Worm (Caenorhabditis elegans) whole organism, L4 larva: ENCODE measurements around the gene kap-1.

Source experiments
- F26F4.8 ChIP-seq: fragments of 200-800 bp; sonication (Bioruptor generic); conservative IDR thresholded peaks from 2 replicates; pipeline ENCODE4 v1.3.6; 2022; ENCODE audit warnings: missing genetic modification characterization, missing compliant biosample characterization
- Y75B8A.6 ChIP-seq: fragments of 200-800 bp; sonication (Bioruptor generic); IDR thresholded peaks from 2 replicates; pipeline ENCODE4 v1.3.6; 2022; ENCODE audit warnings: missing genetic modification reagents, missing genetic modification characterization, missing compliant biosample characterization
- ZK337.2 ChIP-seq: fragments of 200-800 bp; sonication (Bioruptor generic); IDR thresholded peaks from 2 replicates; pipeline ENCODE4 v1.3.6; 2022; ENCODE audit warnings: missing genetic modification reagents, missing genetic modification characterization, missing compliant biosample characterization
- ZK546.5 ChIP-seq, 2 experiments: sonication (generic microtip); optimal IDR thresholded peaks; 2 replicates each; lab custom pipeline; 2017; ENCODE audit warnings: missing biosample characterization in 2 of 2, missing genetic modification characterization in 2 of 2
- ceh-28 ChIP-seq: fragments of 150-350 bp; optimal IDR thresholded peaks from 2 replicates; lab custom pipeline; 2014; ENCODE audit warnings: missing biosample characterization, missing genetic modification reagents, missing genetic modification characterization
- cey-2 ChIP-seq: sonication (generic microtip); optimal IDR thresholded peaks from 3 replicates; lab custom pipeline; 2017; ENCODE audit warnings: missing genetic modification characterization, mild to moderate bottlenecking, missing compliant biosample characterization, antibody characterized with exemption, borderline replicate concordance; ENCODE audit not compliant: insufficient read depth
- daf-16 ChIP-seq, 3 experiments: sonication (generic microtip); optimal IDR thresholded peaks; 2 replicates each; lab custom pipeline; 2016 to 2017; ENCODE audit warnings: missing genetic modification characterization in 3 of 3, missing genetic modification reagents in 3 of 3, mild to moderate bottlenecking in 2 of 3, missing compliant biosample characterization in 2 of 3, missing biosample characterization in 1 of 3, moderate library complexity in 1 of 3
- dmd-6 ChIP-seq: fragments of 200-800 bp; sonication (Bioruptor generic); IDR thresholded peaks from 2 replicates; pipeline ENCODE4 v1.3.6; 2022; ENCODE audit warnings: missing genetic modification reagents, missing genetic modification characterization, missing compliant biosample characterization
- dpl-1 ChIP-seq: fragments of 150-350 bp; optimal IDR thresholded peaks from 2 replicates; lab custom pipeline; 2014; ENCODE audit warnings: missing biosample characterization, missing genetic modification reagents, missing genetic modification characterization
- dve-1 ChIP-seq: sonication (generic microtip); optimal IDR thresholded peaks from 2 replicates; lab custom pipeline; 2017; ENCODE audit warnings: antibody characterized with exemption, mild to moderate bottlenecking, missing genetic modification characterization, missing compliant biosample characterization; ENCODE audit not compliant: insufficient read depth
- fos-1 ChIP-seq: fragments of 150-350 bp; optimal IDR thresholded peaks from 2 replicates; lab custom pipeline; 2014; ENCODE audit warnings: missing biosample characterization, missing genetic modification characterization
- hlh-11 ChIP-seq: fragments of 200-800 bp; sonication (Bioruptor generic); optimal IDR thresholded peaks from 2 replicates; lab custom pipeline; 2018; ENCODE audit warnings: mild to moderate bottlenecking, missing genetic modification characterization, missing compliant biosample characterization
- hlh-30 ChIP-seq: sonication (generic microtip); optimal IDR thresholded peaks from 2 replicates; lab custom pipeline; 2017; ENCODE audit warnings: antibody characterized with exemption, mild to moderate bottlenecking, missing genetic modification characterization, missing compliant biosample characterization; ENCODE audit not compliant: insufficient read depth
- lim-7 ChIP-seq: fragments of 200-800 bp; sonication (Bioruptor generic); IDR thresholded peaks from 2 replicates; pipeline ENCODE4 v1.3.6; 2022; ENCODE audit warnings: missing genetic modification characterization, missing compliant biosample characterization
- lin-15B ChIP-seq: fragments of 150-350 bp; sonication (generic microtip); optimal IDR thresholded peaks from 3 replicates; lab custom pipeline; 2014; ENCODE audit warnings: missing biosample characterization, missing genetic modification characterization
- lin-29 ChIP-seq: fragments of 200-800 bp; sonication (Bioruptor generic); IDR thresholded peaks from 2 replicates; pipeline ENCODE4 v1.3.6; 2022; ENCODE audit warnings: missing genetic modification reagents, missing genetic modification characterization, missing compliant biosample characterization
- lin-39 ChIP-seq: fragments of 150-350 bp; optimal IDR thresholded peaks from 2 replicates; lab custom pipeline; 2014; ENCODE audit warnings: missing biosample characterization, missing genetic modification reagents, missing genetic modification characterization
- lsy-2 ChIP-seq, 2 experiments: fragments of 150-350 bp in 1 of 2; sonication (generic microtip) in 1 of 2; optimal IDR thresholded peaks; 2 replicates each; lab custom pipeline; 2014 to 2017; ENCODE audit warnings: missing biosample characterization in 2 of 2, missing genetic modification characterization in 2 of 2
- mdt-29 ChIP-seq: fragments of 200-800 bp; sonication (Bioruptor generic); IDR thresholded peaks from 2 replicates; pipeline ENCODE4 v1.3.6; 2022; ENCODE audit warnings: missing genetic modification reagents, missing genetic modification characterization, missing compliant biosample characterization
- mxl-3 ChIP-seq: fragments of 200-800 bp; sonication (Bioruptor generic); optimal IDR thresholded peaks from 2 replicates; lab custom pipeline; 2018; ENCODE audit warnings: mild to moderate bottlenecking, missing genetic modification characterization, missing compliant biosample characterization
- nhr-10 ChIP-seq: fragments of 150-350 bp; optimal IDR thresholded peaks from 2 replicates; lab custom pipeline; 2014; ENCODE audit warnings: missing biosample characterization, missing genetic modification characterization
- nhr-25 ChIP-seq: sonication (generic microtip); optimal IDR thresholded peaks from 2 replicates; lab custom pipeline; 2017; ENCODE audit warnings: missing genetic modification characterization, mild to moderate bottlenecking, missing compliant biosample characterization, antibody characterized with exemption, moderate library complexity, borderline replicate concordance; ENCODE audit not compliant: insufficient read depth
- nhr-28 ChIP-seq: fragments of 150-350 bp; optimal IDR thresholded peaks from 2 replicates; lab custom pipeline; 2014; ENCODE audit warnings: missing biosample characterization, missing genetic modification characterization
- nhr-42 ChIP-seq: fragments of 200-800 bp; sonication (Bioruptor generic); IDR thresholded peaks from 2 replicates; pipeline ENCODE4 v1.3.6; 2022; ENCODE audit warnings: missing genetic modification characterization, missing compliant biosample characterization
- nhr-48 ChIP-seq: sonication (generic microtip); optimal IDR thresholded peaks from 2 replicates; lab custom pipeline; 2016; ENCODE audit warnings: mild to moderate bottlenecking, missing genetic modification characterization, missing compliant biosample characterization
- pha-4 ChIP-seq, 2 experiments: fragments of 150-350 bp in 1 of 2; fragments of 200-800 bp in 1 of 2; sonication (Bioruptor generic) in 1 of 2; IDR thresholded peaks in 1 of 2; optimal IDR thresholded peaks in 1 of 2; 2 replicates each; pipeline versions ENCODE4 v1.3.6 to Lab custom; 2014 to 2022; ENCODE audit warnings: missing genetic modification characterization in 2 of 2, missing genetic modification reagents in 2 of 2, missing biosample characterization in 1 of 2, missing compliant biosample characterization in 1 of 2
- rbr-2 ChIP-seq: sonication (generic microtip); optimal IDR thresholded peaks from 2 replicates; lab custom pipeline; 2016; ENCODE audit warnings: missing genotype, missing genetic modification characterization, missing compliant biosample characterization
- set-16 ChIP-seq: fragments of 200-800 bp; sonication (Bioruptor generic); IDR thresholded peaks from 2 replicates; pipeline ENCODE4 v1.3.6; 2022; ENCODE audit warnings: missing genetic modification reagents, missing genetic modification characterization, missing compliant biosample characterization
- snpc-1.2 ChIP-seq: fragments of 200-800 bp; sonication (Bioruptor generic); IDR thresholded peaks from 2 replicates; pipeline ENCODE4 v1.3.6; 2022; ENCODE audit warnings: missing genetic modification reagents, missing genetic modification characterization, missing compliant biosample characterization
- spr-3 ChIP-seq: fragments of 200-800 bp; sonication (Bioruptor generic); optimal IDR thresholded peaks from 2 replicates; lab custom pipeline; 2018; ENCODE audit warnings: mild to moderate bottlenecking, missing genetic modification characterization, missing compliant biosample characterization
- tra-1 ChIP-seq: fragments of 200-800 bp; sonication (Bioruptor generic); IDR thresholded peaks from 2 replicates; pipeline ENCODE4 v1.3.6; 2022; ENCODE audit warnings: missing genetic modification reagents, missing genetic modification characterization, missing compliant biosample characterization
- unc-39 ChIP-seq: sonication (generic microtip); optimal IDR thresholded peaks from 2 replicates; lab custom pipeline; 2017; ENCODE audit warnings: missing biosample characterization, missing genetic modification characterization
- unc-62 ChIP-seq, 3 experiments: fragments of 150-350 bp in 1 of 3; sonication (generic microtip); optimal IDR thresholded peaks in 2 of 3; peaks in 1 of 3; 1 replicate in 1 of 3; 2 replicates in 2 of 3; lab custom pipeline; 2014 to 2017; ENCODE audit warnings: missing biosample characterization in 3 of 3, missing genetic modification characterization in 3 of 3, missing genetic modification reagents in 3 of 3, missing genotype in 1 of 3
- zag-1 ChIP-seq: fragments of 150-350 bp; optimal IDR thresholded peaks from 2 replicates; lab custom pipeline; 2014; ENCODE audit warnings: missing biosample characterization, missing genetic modification characterization

Gene kap-1

DNA sequence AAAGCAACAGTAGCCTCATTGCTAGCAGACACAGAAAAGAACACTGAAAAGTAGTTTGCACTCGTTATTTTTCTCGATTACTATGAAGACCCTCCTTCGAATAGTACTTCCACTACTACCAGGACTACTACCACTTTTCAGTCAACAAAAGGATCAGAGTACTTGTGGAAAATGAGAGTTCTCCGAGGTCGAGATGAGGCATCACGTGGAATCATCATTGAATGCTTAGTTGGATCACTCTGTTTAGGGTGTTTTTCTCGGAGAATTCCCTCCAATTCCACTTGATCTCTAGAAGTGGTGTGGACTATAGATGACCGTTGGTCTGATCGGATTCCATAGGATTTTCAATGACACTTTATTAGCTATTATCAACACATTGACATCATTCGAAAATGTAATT, 37.9 kb upstream of the kap-1 start:
- TF ChIP-seq lin-15B (tag; lab: Kevin White, UChicago) (no peak), nhr-28 (tag; lab: Kevin White, UChicago) (peak; percentile 36), nhr-10 (tag; lab: Kevin White, UChicago) (no peak), hlh-30 (tag; lab: Kevin White, UChicago) (peak; percentile 32)

DNA sequence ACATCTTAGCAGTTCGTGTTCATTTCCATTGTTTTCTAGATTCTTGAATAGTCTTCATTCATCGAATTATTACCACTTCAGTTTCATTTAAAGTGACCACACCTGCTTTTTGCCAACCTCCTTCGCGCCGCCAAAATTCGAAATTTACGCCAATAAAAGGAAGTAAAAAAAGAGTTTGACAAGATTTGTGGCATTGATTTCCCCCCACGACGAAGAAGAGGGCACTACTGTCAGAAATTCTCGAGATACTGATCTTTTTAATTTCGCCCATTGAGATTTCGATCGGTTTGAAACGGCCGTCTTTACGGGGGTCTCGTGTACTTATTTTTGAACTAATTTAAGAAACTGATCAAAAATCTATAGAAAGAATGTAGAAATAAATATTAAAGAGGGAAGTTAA, 37.0 kb upstream of the kap-1 start:
- no peak for TF ChIP-seq pha-4 (GFP tag; IDR thresholded peaks at IDR 0.05; lab: Robert Waterston, UW)
- no peak for TF ChIP-seq pha-4 (tag; optimal IDR thresholded peaks at IDR 0.05; lab: Kevin White, UChicago)
- no peak for TF ChIP-seq spr-3 (GFP tag; lab: Kevin White, UChicago)

DNA sequence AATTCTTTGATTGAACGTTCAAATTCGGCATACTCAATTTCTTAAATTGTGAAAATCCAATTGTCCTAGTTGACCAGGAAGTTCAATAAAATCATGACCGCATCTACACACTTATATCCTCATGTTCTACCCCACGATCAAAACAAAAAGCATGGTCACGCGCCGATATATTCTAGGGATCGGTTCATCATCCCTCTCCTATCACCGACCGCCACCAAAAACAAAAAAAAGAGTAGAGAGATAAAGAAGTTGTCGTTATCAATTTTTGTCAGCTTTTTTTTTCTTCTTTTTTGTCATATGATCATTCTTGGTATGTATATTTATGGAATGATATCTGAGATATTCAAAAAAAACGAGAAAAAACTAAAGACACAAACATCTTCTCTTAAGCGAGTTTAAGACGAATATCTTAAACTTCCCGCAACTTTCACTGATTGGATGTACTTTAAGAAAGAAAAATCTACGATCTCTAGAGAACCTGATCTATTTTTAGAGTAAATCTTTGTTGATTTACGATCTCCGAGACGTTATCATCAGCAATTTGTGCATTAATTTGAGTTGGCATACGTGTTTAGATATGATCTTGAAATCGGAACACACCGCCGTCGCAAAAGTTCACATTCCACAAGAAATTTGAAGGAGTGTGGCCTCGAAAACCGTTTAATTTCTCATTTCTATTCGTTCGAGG, 33.5 kb upstream of the kap-1 start:
- no peak for TF ChIP-seq lim-7 (GFP tag; lab: Robert Waterston, UW)
- TF ChIP-seq dpl-1 (GFP tag; lab: Kevin White, UChicago), result peak; percentile 17
- TF ChIP-seq dmd-6, result peak; percentile 30; the same call in 1 of the 2 replicates
- TF ChIP-seq cey-2 (tag; lab: Kevin White, UChicago), result peak; percentile 67
- TF ChIP-seq set-16 (GFP tag; lab: Robert Waterston, UW), result no peak
- no peak for TF ChIP-seq F26F4.8 (GFP tag; lab: Robert Waterston, UW)
- TF ChIP-seq hlh-30 (tag; lab: Kevin White, UChicago), result peak; percentile 77
- no peak for TF ChIP-seq snpc-1.2 (GFP tag; lab: Robert Waterston, UW)
- TF ChIP-seq unc-39 (tag; lab: Kevin White, UChicago), result no peak
- peak; percentile 85 for TF ChIP-seq hlh-11 (tag; lab: Kevin White, UChicago)
- no peak for TF ChIP-seq zag-1 (tag; lab: Kevin White, UChicago)
- TF ChIP-seq mxl-3, result peak; percentile 48
- TF ChIP-seq nhr-28 (tag; lab: Kevin White, UChicago), result peak; percentile 80
- TF ChIP-seq dve-1 (tag; lab: Kevin White, UChicago), result peak; percentile 44
- peak in 1 of 2 experiments; percentile 90 for TF ChIP-seq unc-62 (GFP tag; optimal IDR thresholded peaks at IDR 0.05 in 1 of 2; lab: Kevin White, UChicago)
- no peak for TF ChIP-seq unc-62 (tag; optimal IDR thresholded peaks at IDR 0.05; lab: Kevin White, UChicago)
- no peak for TF ChIP-seq daf-16 (GFP tag; optimal IDR thresholded peaks at IDR 0.05; lab: Kevin White, UChicago)
- no peak for TF ChIP-seq daf-16 (tag; optimal IDR thresholded peaks at IDR 0.05; lab: Kevin White, UChicago)
- peak in 1 of 2 experiments; percentile 16 for TF ChIP-seq lsy-2 (tag; optimal IDR thresholded peaks at IDR 0.05; lab: Kevin White, UChicago)
- TF ChIP-seq lin-39 (tag; lab: Kevin White, UChicago), result no peak
- no peak for TF ChIP-seq ceh-28 (tag; lab: Kevin White, UChicago)
- no peak for TF ChIP-seq nhr-42 (GFP tag; lab: Robert Waterston, UW)
- TF ChIP-seq nhr-48 (tag; lab: Kevin White, UChicago), result peak; percentile 84
- no peak for TF ChIP-seq ZK546.5 (tag; optimal IDR thresholded peaks at IDR 0.05; lab: Kevin White, UChicago)
- TF ChIP-seq Y75B8A.6 (GFP tag; lab: Robert Waterston, UW), result no peak
- TF ChIP-seq mdt-29 (GFP tag; lab: Robert Waterston, UW), result no peak
- 0 out of 2 replicates have a peak, but pooled peaks have one; percentile 35 for TF ChIP-seq lin-29 (GFP tag; lab: Robert Waterston, UW)
- TF ChIP-seq ZK337.2 (GFP tag; lab: Robert Waterston, UW), result no peak
- TF ChIP-seq fos-1 (tag; lab: Kevin White, UChicago), result no peak
- no peak for TF ChIP-seq rbr-2 (tag; lab: Kevin White, UChicago)
- TF ChIP-seq nhr-10 (tag; lab: Kevin White, UChicago), result no peak
- no peak for TF ChIP-seq tra-1 (GFP tag; lab: Robert Waterston, UW)
- TF ChIP-seq nhr-25 (tag; lab: Kevin White, UChicago), result no peak
